Fruit fly (Drosophila melanogaster) whole organism, prepupa: ENCODE measurements around the gene CG2260.

Experiments
- CG11762 ChIP-seq: fragments of 200-800 bp; sonication (Bioruptor generic); optimal IDR thresholded peaks from 3 replicates; lab custom pipeline; 2016; ENCODE audit warnings: missing biosample characterization, missing genetic modification characterization; ENCODE audit not compliant: insufficient read depth
- CG16779 ChIP-seq: fragments of 200-800 bp; sonication (Bioruptor generic); optimal IDR thresholded peaks from 3 replicates; lab custom pipeline; 2017; ENCODE audit warnings: missing biosample characterization, mild to moderate bottlenecking, missing genetic modification characterization
- CG6792 ChIP-seq: fragments of 200-800 bp; sonication (Bioruptor generic); optimal IDR thresholded peaks from 3 replicates; lab custom pipeline; 2016; ENCODE audit warnings: missing biosample characterization, missing genetic modification characterization
- Eip75B ChIP-seq: fragments of 200-800 bp; sonication (Bioruptor generic); optimal IDR thresholded peaks from 3 replicates; lab custom pipeline; 2016; ENCODE audit warnings: missing biosample characterization, missing genetic modification characterization
- cyc ChIP-seq: fragments of 200-800 bp; sonication (Bioruptor generic); optimal IDR thresholded peaks from 3 replicates; lab custom pipeline; 2016; ENCODE audit warnings: missing biosample characterization, missing genetic modification characterization
- fd85E ChIP-seq: fragments of 200-800 bp; sonication (Bioruptor generic); optimal IDR thresholded peaks from 3 replicates; lab custom pipeline; 2016; ENCODE audit warnings: missing biosample characterization, missing genetic modification characterization

DNA sequence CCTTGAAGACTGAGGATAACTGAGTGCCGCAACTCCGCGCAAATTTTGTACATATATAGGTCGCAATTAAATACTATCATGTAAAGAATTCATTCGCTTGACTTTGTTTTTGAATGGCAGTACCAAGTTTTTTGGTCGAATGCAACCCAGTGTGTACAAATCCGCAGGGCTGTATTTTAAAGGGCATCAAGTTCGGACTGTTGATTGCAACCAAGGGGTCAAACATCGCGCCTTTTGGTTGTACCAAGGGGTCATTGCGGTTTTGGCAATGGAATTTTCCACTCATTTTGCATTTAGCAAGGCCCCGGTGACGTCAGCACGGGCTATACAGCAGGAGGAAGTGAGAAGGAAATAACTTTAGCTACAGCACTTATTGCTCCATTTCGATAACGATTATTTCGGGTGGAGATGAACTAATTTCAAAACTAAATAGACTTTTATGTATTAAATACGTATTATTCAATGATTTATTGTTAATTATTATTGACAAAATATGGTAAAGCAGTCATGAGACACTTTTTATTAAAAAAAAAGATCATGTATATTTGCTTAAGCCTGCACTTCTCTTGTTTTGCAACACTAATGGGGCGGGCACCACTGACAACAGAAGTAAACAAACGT, 10.9 kb upstream of the CG2260 start, which contains the start of gene CG10958:
- TF ChIP-seq fd85E (peak; percentile 25), CG16779 (no peak), CG11762 (GFP tag; lab: Kevin White, UChicago) (no peak), Eip75B (GFP tag; lab: Kevin White, UChicago) (peak; percentile 61), cyc (GFP tag; lab: Kevin White, UChicago) (peak; percentile 43), CG6792 (GFP tag; lab: Kevin White, UChicago) (peak; percentile 60)
